Worm (Caenorhabditis elegans) whole organism, young adult: ENCODE data around the gene col-91.

Experiments used
- C06A6.2 ChIP-seq: fragments of 200-800 bp; sonication (Bioruptor generic); conservative IDR thresholded peaks from 2 replicates; pipeline ENCODE4 v1.3.6; 2022; ENCODE audit warnings: missing genetic modification characterization, missing compliant biosample characterization
- T07F8.4 ChIP-seq: sonication (generic microtip); optimal IDR thresholded peaks from 2 replicates; lab custom pipeline; 2016; ENCODE audit warnings: mild to moderate bottlenecking, missing genetic modification characterization, moderate library complexity, missing compliant biosample characterization
- aptf-3 ChIP-seq: fragments of 200-800 bp; sonication (Bioruptor generic); IDR thresholded peaks from 2 replicates; pipeline ENCODE4 v1.3.6; 2022; ENCODE audit warnings: missing genetic modification characterization, missing compliant biosample characterization
- ccch-3 ChIP-seq: fragments of 200-800 bp; sonication (Bioruptor generic); optimal IDR thresholded peaks from 2 replicates; lab custom pipeline; 2018; ENCODE audit warnings: mild to moderate bottlenecking, missing genetic modification characterization, missing compliant biosample characterization
- ceh-100 ChIP-seq: fragments of 200-800 bp; sonication (Bioruptor generic); IDR thresholded peaks from 2 replicates; pipeline ENCODE4 v1.3.6; 2022; ENCODE audit warnings: missing genetic modification reagents, missing genetic modification characterization, missing compliant biosample characterization
- dpl-1 ChIP-seq: fragments of 150-350 bp; optimal IDR thresholded peaks from 2 replicates; lab custom pipeline; 2014; ENCODE audit warnings: missing biosample characterization, missing genetic modification reagents, missing genetic modification characterization
- efl-1 ChIP-seq: fragments of 150-350 bp; optimal IDR thresholded peaks from 2 replicates; lab custom pipeline; 2014; ENCODE audit warnings: missing biosample characterization, missing genetic modification reagents, missing genetic modification characterization
- nfyb-1 ChIP-seq: fragments of 200-800 bp; sonication (Bioruptor generic); IDR thresholded peaks from 2 replicates; pipeline ENCODE4 v1.3.6; 2022; ENCODE audit warnings: missing genetic modification reagents, missing genetic modification characterization, missing compliant biosample characterization
- snpc-4 ChIP-seq, 5 experiments: fragments of 150-350 bp in 1 of 5; sonication (generic microtip) in 4 of 5; optimal IDR thresholded peaks; 2 replicates each; lab custom pipeline; 2014 to 2018; ENCODE audit warnings: missing genetic modification characterization in 5 of 5, missing biosample characterization in 3 of 5, antibody characterized with exemption in 2 of 5, mild to moderate bottlenecking in 2 of 5, missing compliant biosample characterization in 2 of 5, missing genotype in 2 of 5, moderate library complexity in 2 of 5, missing genetic modification reagents in 1 of 5
- tbx-9 ChIP-seq: sonication (generic microtip); optimal IDR thresholded peaks from 2 replicates; lab custom pipeline; 2016; ENCODE audit warnings: borderline replicate concordance, missing genetic modification characterization, inconsistent platforms, missing compliant biosample characterization
- unc-62 ChIP-seq: fragments of 150-350 bp; optimal IDR thresholded peaks from 2 replicates; lab custom pipeline; 2014; ENCODE audit warnings: missing biosample characterization, missing genetic modification reagents, missing genetic modification characterization
- xnd-1 ChIP-seq: sonication (generic microtip); optimal IDR thresholded peaks from 2 replicates; lab custom pipeline; 2016; ENCODE audit warnings: missing genotype, missing genetic modification reagents, missing genetic modification characterization, missing compliant biosample characterization

- TF ChIP-seq C06A6.2 (no peak), xnd-1 (tag; lab: Kevin White, UChicago) (no peak), dpl-1 (GFP tag; lab: Kevin White, UChicago) (no peak), aptf-3 (GFP tag; lab: Robert Waterston, UW) (no peak), ccch-3 (GFP tag; lab: Kevin White, UChicago) (no peak), ceh-100 (GFP tag; lab: Robert Waterston, UW) (no peak), unc-62 (no peak), nfyb-1 (no peak), T07F8.4 (tag; lab: Kevin White, UChicago) (no peak), snpc-4 (GFP tag; optimal IDR thresholded peaks at IDR 0.05; lab: Kevin White, UChicago) (no peak), snpc-4 (tag; optimal IDR thresholded peaks at IDR 0.05; lab: Kevin White, UChicago) (no peak), tbx-9 (no peak), efl-1 (GFP tag; lab: Kevin White, UChicago) (no peak)
Measured at ce11 chrIII:8244052-8244451, 19.4 kb downstream of the col-91 start, which contains the start of the genes pbs-6 and cids-1.
